Fruit fly (Drosophila melanogaster): Measurements from ENCODE around the gene Set.

The Set gene

DNA sequence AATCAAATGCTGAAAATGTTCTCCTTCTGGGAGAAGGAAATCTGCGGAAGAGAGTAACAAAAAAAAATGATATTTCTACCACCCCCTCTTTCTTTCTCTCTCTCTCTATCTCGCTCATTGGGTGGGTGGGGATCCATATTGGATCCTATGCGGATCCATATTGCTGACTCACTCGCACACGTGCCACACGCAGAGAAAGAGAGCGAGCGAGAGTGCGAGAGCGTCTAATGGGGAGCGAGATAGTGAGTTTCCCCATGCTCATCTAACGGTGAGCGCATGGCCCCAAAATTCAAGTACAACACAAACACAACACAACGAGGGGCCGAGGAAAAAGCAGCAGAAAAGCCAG is 23.3 kb downstream of the Set start (continued):
- TF ChIP-seq az2 (GFP tag; optimal IDR thresholded peaks at IDR 0.05) (no peak), CG6175 (GFP tag; IDR thresholded peaks at IDR 0.05) (no peak), onecut (GFP tag; IDR thresholded peaks at IDR 0.05) (peak; percentile 11; the same call in 1 of the 2 replicates), her (GFP tag; optimal IDR thresholded peaks at IDR 0.05) (no peak), Trl (optimal IDR thresholded peaks at IDR 0.05) (peak; percentile 88 to 92), Trl (GFP tag; optimal IDR thresholded peaks at IDR 0.05) (peak; percentile 38), gfzf (GFP tag; optimal IDR thresholded peaks at IDR 0.05) (no peak), Jarid2 (GFP tag; optimal IDR thresholded peaks at IDR 0.05) (no peak), Nf-YB (GFP tag; optimal IDR thresholded peaks at IDR 0.05) (peak; percentile 55), sr (GFP tag; IDR thresholded peaks at IDR 0.05) (no peak), Ada2b (GFP tag; IDR thresholded peaks at IDR 0.05) (no peak), mirr (GFP tag; optimal IDR thresholded peaks at IDR 0.05) (no peak), CG7987 (GFP tag; optimal IDR thresholded peaks at IDR 0.05) (peak; percentile 9), Fer1 (GFP tag; optimal IDR thresholded peaks at IDR 0.05) (peak; percentile 37), Med (GFP tag) (peak; percentile 64), seq (GFP tag; IDR thresholded peaks at IDR 0.05) (no peak), CG3163 (GFP tag; optimal IDR thresholded peaks at IDR 0.05) (peak; percentile 24), CG8290 (GFP tag; optimal IDR thresholded peaks at IDR 0.05) (no peak), CG8290 (tag; optimal IDR thresholded peaks at IDR 0.05) (peak in 1 of 2 experiments; percentile 20), CG2678 (tag; optimal IDR thresholded peaks at IDR 0.05) (peak; percentile 7), chm (GFP tag; IDR thresholded peaks at IDR 0.05) (no peak), CG4707 (GFP tag; optimal IDR thresholded peaks at IDR 0.05) (peak; percentile 1), vfl (GFP tag; optimal IDR thresholded peaks at IDR 0.05) (no peak), HLHmδ (GFP tag; optimal IDR thresholded peaks at IDR 0.05) (peak; percentile 50), H2.0 (GFP tag; IDR thresholded peaks at IDR 0.05) (no peak), CG7786 (GFP tag; optimal IDR thresholded peaks at IDR 0.05) (no peak), sens (GFP tag) (peak; percentile 63), exex (tag; optimal IDR thresholded peaks at IDR 0.05) (no peak), gcm (GFP tag; optimal IDR thresholded peaks at IDR 0.05) (peak; percentile 30), cg (GFP tag; optimal IDR thresholded peaks at IDR 0.05) (peak; percentile 48), CG15479 (GFP tag; optimal IDR thresholded peaks at IDR 0.05) (no peak), Dad (GFP tag; optimal IDR thresholded peaks at IDR 0.05) (no peak), Hmr (GFP tag; optimal IDR thresholded peaks at IDR 0.05) (peak; percentile 35), tin (GFP tag; optimal IDR thresholded peaks at IDR 0.05) (no peak), hth (optimal IDR thresholded peaks at IDR 0.05) (no peak), CG17385 (GFP tag; optimal IDR thresholded peaks at IDR 0.05) (peak; percentile 49), zfh2 (GFP tag; optimal IDR thresholded peaks at IDR 0.05) (no peak), CG33557 (GFP tag; optimal IDR thresholded peaks at IDR 0.05) (no peak), sug (tag; optimal IDR thresholded peaks at IDR 0.05) (peak; percentile 96), ftz-f1 (GFP tag; optimal IDR thresholded peaks at IDR 0.05) (peak; percentile 17), slou (GFP tag; optimal IDR thresholded peaks at IDR 0.05) (no peak), CG4820 (GFP tag; optimal IDR thresholded peaks at IDR 0.05) (no peak), chn (GFP tag; optimal IDR thresholded peaks at IDR 0.05) (peak; percentile 58), E2f2 (GFP tag; IDR thresholded peaks at IDR 0.05) (no peak), sqz (GFP tag; optimal IDR thresholded peaks at IDR 0.05) (peak; percentile 82), tap (tag; optimal IDR thresholded peaks at IDR 0.05) (no peak), Lhr (GFP tag; optimal IDR thresholded peaks at IDR 0.05) (no peak), CG34376 (GFP tag; optimal IDR thresholded peaks at IDR 0.05) (peak; percentile 64), CG6765 (GFP tag; optimal IDR thresholded peaks at IDR 0.05) (peak; percentile 19), CG12071 (GFP tag; optimal IDR thresholded peaks at IDR 0.05) (no peak), cwo (GFP tag; optimal IDR thresholded peaks at IDR 0.05) (peak; percentile 70), grn (GFP tag; optimal IDR thresholded peaks at IDR 0.05) (peak; percentile 1), CG1832 (GFP tag; optimal IDR thresholded peaks at IDR 0.05) (peak; percentile 87)

All from whole organism, embryonic.